Worm (Caenorhabditis elegans) whole organism, early embryonic: ENCODE results near the gene vars-1.

ENCODE experiments used
- B0310.2 ChIP-seq: sonication (generic microtip); optimal IDR thresholded peaks from 2 replicates; lab custom pipeline; 2016; ENCODE audit warnings: mild to moderate bottlenecking, missing genetic modification characterization, missing compliant biosample characterization
- aly-1 ChIP-seq: sonication (generic microtip); optimal IDR thresholded peaks from 2 replicates; lab custom pipeline; 2016; ENCODE audit warnings: missing genetic modification characterization, missing compliant biosample characterization
- ama-1 ChIP-seq: fragments of 150-350 bp; optimal IDR thresholded peaks from 2 replicates; lab custom pipeline; 2014
- ceh-13 ChIP-seq: fragments of 200-800 bp; sonication (Bioruptor generic); optimal IDR thresholded peaks from 2 replicates; lab custom pipeline; 2018; ENCODE audit warnings: mild to moderate bottlenecking, missing genetic modification characterization, missing compliant biosample characterization
- ceh-36 ChIP-seq: sonication (generic microtip); optimal IDR thresholded peaks from 2 replicates; lab custom pipeline; 2016; ENCODE audit warnings: missing genetic modification characterization, inconsistent platforms, missing compliant biosample characterization
- ets-7 ChIP-seq: sonication (generic microtip); optimal IDR thresholded peaks from 2 replicates; lab custom pipeline; 2016; ENCODE audit warnings: missing genotype, missing genetic modification characterization, missing compliant biosample characterization
- flt-1 ChIP-seq: fragments of 200-800 bp; sonication (Bioruptor generic); IDR thresholded peaks from 2 replicates; pipeline ENCODE4 v1.3.6; 2022; ENCODE audit warnings: missing genetic modification characterization, missing compliant biosample characterization
- hmbx-1 ChIP-seq: sonication (generic microtip); optimal IDR thresholded peaks from 2 replicates; lab custom pipeline; 2016; ENCODE audit warnings: mild to moderate bottlenecking, missing genetic modification characterization, missing compliant biosample characterization
- hmg-4 ChIP-seq: fragments of 200-800 bp; sonication (Bioruptor generic); optimal IDR thresholded peaks from 2 replicates; lab custom pipeline; 2018; ENCODE audit warnings: mild to moderate bottlenecking, missing genetic modification characterization, missing compliant biosample characterization
- hnd-1 ChIP-seq: sonication (generic microtip); optimal IDR thresholded peaks from 2 replicates; lab custom pipeline; 2016; ENCODE audit warnings: missing genetic modification characterization, missing compliant biosample characterization
- pes-1 ChIP-seq: fragments of 200-800 bp; sonication (Bioruptor generic); IDR thresholded peaks from 2 replicates; pipeline ENCODE4 v1.3.6; 2022; ENCODE audit warnings: missing genetic modification reagents, missing genetic modification characterization, missing compliant biosample characterization
- scrt-1 ChIP-seq: fragments of 200-800 bp; sonication (Bioruptor generic); IDR thresholded peaks from 2 replicates; pipeline ENCODE4 v1.3.6; 2022; ENCODE audit warnings: missing genetic modification characterization, missing compliant biosample characterization
- tbx-37 ChIP-seq: fragments of 200-800 bp; sonication (Bioruptor generic); conservative IDR thresholded peaks from 2 replicates; pipeline ENCODE4 v1.3.6; 2022; ENCODE audit warnings: missing genetic modification reagents, missing genetic modification characterization, missing compliant biosample characterization
- tra-4 ChIP-seq: sonication (generic microtip); optimal IDR thresholded peaks from 2 replicates; lab custom pipeline; 2017; ENCODE audit warnings: missing genetic modification characterization, missing compliant biosample characterization

DNA sequence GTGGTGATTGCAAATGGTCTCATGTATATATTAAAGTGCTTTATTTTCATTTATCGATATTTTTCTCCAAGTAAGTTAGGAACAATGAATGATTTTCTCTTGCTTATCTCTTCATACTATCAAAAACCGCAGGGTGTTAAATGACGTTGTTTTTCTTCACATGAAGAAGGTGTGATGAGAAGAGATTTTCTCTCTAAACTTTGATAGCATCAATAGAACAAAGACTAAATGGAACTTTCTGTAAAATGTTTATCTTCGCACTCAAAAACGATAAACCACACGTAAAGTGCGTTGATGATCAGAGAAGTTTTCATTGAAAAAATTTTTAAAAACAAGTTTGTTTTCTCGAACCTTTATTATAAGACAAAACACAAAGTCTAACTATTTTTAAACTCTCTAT lies 48.6 kb downstream of the vars-1 start:
- TF ChIP-seq ceh-36 (tag; lab: Kevin White, UChicago), result no peak
- TF ChIP-seq ets-7 (tag; lab: Kevin White, UChicago), result no peak
- TF ChIP-seq scrt-1 (GFP tag; lab: Robert Waterston, UW), result no peak
- TF ChIP-seq B0310.2, result no peak
- no peak for TF ChIP-seq ama-1 (lab: Kevin White, UChicago)
- TF ChIP-seq flt-1 (GFP tag; lab: Robert Waterston, UW), result no peak
- no peak for TF ChIP-seq tra-4 (tag; lab: Kevin White, UChicago)
- TF ChIP-seq pes-1 (GFP tag; lab: Robert Waterston, UW), result no peak
- TF ChIP-seq aly-1 (tag; lab: Kevin White, UChicago), result no peak
- TF ChIP-seq hnd-1 (tag; lab: Kevin White, UChicago), result no peak
- TF ChIP-seq ceh-13 (GFP tag; lab: Kevin White, UChicago), result no peak
- no peak for TF ChIP-seq tbx-37 (GFP tag; lab: Robert Waterston, UW)
- no peak for TF ChIP-seq hmg-4
- TF ChIP-seq hmbx-1 (tag; lab: Kevin White, UChicago), result no peak
